Worm (Caenorhabditis elegans): ENCODE data around the gene mrps-10.

ce11 chrIII:12894207-12894606 lies 32.1 kb upstream of the mrps-10 start:
- no peak for TF ChIP-seq ceh-82 (tag; optimal IDR thresholded peaks at IDR 0.05)
- TF ChIP-seq pqm-1 (tag; optimal IDR thresholded peaks at IDR 0.05), result no peak
- no peak for TF ChIP-seq nfya-1 (tag; optimal IDR thresholded peaks at IDR 0.05; ENCODE audit: insufficient read depth)
- no peak for TF ChIP-seq nhr-11 (tag; optimal IDR thresholded peaks at IDR 0.05)
- TF ChIP-seq mml-1 (tag; optimal IDR thresholded peaks at IDR 0.05), result no peak
- TF ChIP-seq nhr-67 (tag; optimal IDR thresholded peaks at IDR 0.05), result no peak
- TF ChIP-seq ama-1 (optimal IDR thresholded peaks at IDR 0.05), result no peak
- TF ChIP-seq unc-39 (tag; optimal IDR thresholded peaks at IDR 0.05), result no peak
- no peak for TF ChIP-seq jun-1 (tag; optimal IDR thresholded peaks at IDR 0.05)
- no peak for TF ChIP-seq nhr-237 (tag; optimal IDR thresholded peaks at IDR 0.05)
- TF ChIP-seq lin-15B (tag; optimal IDR thresholded peaks at IDR 0.05), result no peak
- TF ChIP-seq fkh-10 (GFP tag; optimal IDR thresholded peaks at IDR 0.05), result no peak

Data from whole organism, L3 larva.